Fruit fly (Drosophila melanogaster) whole organism, embryonic: Measurements from ENCODE around the gene Acbp6.
A peak's percentile ranks its signal among the peaks of the same experiment; 100 is the strongest.

ENCODE experiments used
- B-H2 ChIP-seq: fragments of 200-800 bp; sonication (Bioruptor generic); optimal IDR thresholded peaks from 2 replicates; lab custom pipeline; 2018; ENCODE audit warnings: missing biosample characterization, mild to moderate bottlenecking, missing genetic modification characterization
- CG10543 ChIP-seq: fragments of 200-800 bp; sonication (Bioruptor generic); optimal IDR thresholded peaks from 3 replicates; lab custom pipeline; 2017; ENCODE audit warnings: missing biosample characterization, mild to moderate bottlenecking, missing genetic modification characterization, moderate library complexity
- CG13287 ChIP-seq: fragments of 200-800 bp; sonication (Bioruptor generic); IDR thresholded peaks from 2 replicates; pipeline ENCODE4 v1.3.6; 2022; ENCODE audit warnings: missing biosample characterization, missing genetic modification characterization; ENCODE audit not compliant: partially characterized antibody
- CG13775 ChIP-seq: fragments of 200-800 bp; sonication (Bioruptor generic); optimal IDR thresholded peaks from 3 replicates; lab custom pipeline; 2017; ENCODE audit warnings: missing biosample characterization, mild to moderate bottlenecking, missing genetic modification characterization
- CG14441 ChIP-seq: fragments of 200-800 bp; sonication (Bioruptor generic); IDR thresholded peaks from 2 replicates; pipeline ENCODE4 v1.3.6; 2022; ENCODE audit warnings: missing biosample characterization, missing genetic modification characterization
- CG17328 ChIP-seq: fragments of 200-800 bp; sonication (Bioruptor generic); IDR thresholded peaks from 2 replicates; pipeline ENCODE4 v1.3.6; 2022; ENCODE audit warnings: missing biosample characterization, missing genetic modification characterization
- CG17829 ChIP-seq: fragments of 200-800 bp; optimal IDR thresholded peaks from 2 replicates; lab custom pipeline; 2019; ENCODE audit warnings: missing biosample characterization, mild to moderate bottlenecking, missing genetic modification characterization, moderate library complexity
- CG18619 ChIP-seq: fragments of 200-800 bp; sonication (Bioruptor generic); optimal IDR thresholded peaks from 3 replicates; lab custom pipeline; 2017; ENCODE audit warnings: missing biosample characterization, mild to moderate bottlenecking, missing genetic modification characterization
- CG2120 ChIP-seq: fragments of 200-800 bp; sonication (Bioruptor generic); optimal IDR thresholded peaks from 3 replicates; lab custom pipeline; 2016; ENCODE audit warnings: missing biosample characterization, missing genetic modification characterization
- CG2678 ChIP-seq: fragments of 200-800 bp; sonication (Bioruptor generic); optimal IDR thresholded peaks from 3 replicates; lab custom pipeline; 2019; ENCODE audit warnings: missing biosample characterization, mild to moderate bottlenecking, missing genetic modification characterization, moderate library complexity
- CG3163 ChIP-seq: fragments of 200-800 bp; sonication (Bioruptor generic); optimal IDR thresholded peaks from 3 replicates; lab custom pipeline; 2016; ENCODE audit warnings: missing biosample characterization, missing genetic modification characterization
- CG33557 ChIP-seq: fragments of 200-800 bp; sonication (Bioruptor generic); optimal IDR thresholded peaks from 2 replicates; lab custom pipeline; 2019; ENCODE audit warnings: missing biosample characterization, mild to moderate bottlenecking, missing genetic modification characterization, moderate library complexity
- CG43689 ChIP-seq: fragments of 200-800 bp; sonication (Bioruptor generic); IDR thresholded peaks from 2 replicates; pipeline ENCODE4 v1.3.6; 2022; ENCODE audit warnings: missing biosample characterization, missing genetic modification characterization
- CG7372 ChIP-seq: fragments of 200-800 bp; sonication (Bioruptor generic); IDR thresholded peaks from 2 replicates; pipeline ENCODE4 v1.3.6; 2022; ENCODE audit warnings: missing biosample characterization, missing genetic modification characterization
- CG8290 ChIP-seq, 3 experiments: fragments of 200-800 bp; sonication (Bioruptor generic); optimal IDR thresholded peaks; 2 replicates each; lab custom pipeline; 2016 to 2019; ENCODE audit warnings: missing biosample characterization in 3 of 3, missing genetic modification characterization in 3 of 3, mild to moderate bottlenecking in 2 of 3, moderate library complexity in 1 of 3
- Dll ChIP-seq: fragments of 200-800 bp; sonication (Bioruptor generic); IDR thresholded peaks from 4 replicates; pipeline ENCODE4 v1.3.6; 2022; ENCODE audit warnings: missing biosample characterization, missing genetic modification characterization; ENCODE audit not compliant: partially characterized antibody
- ERR ChIP-seq: fragments of 200-800 bp; sonication (Bioruptor generic); optimal IDR thresholded peaks from 2 replicates; lab custom pipeline; 2016; ENCODE audit warnings: missing biosample characterization, missing genetic modification characterization
- Fer2 ChIP-seq: fragments of 200-800 bp; sonication (Bioruptor generic); optimal IDR thresholded peaks from 2 replicates; lab custom pipeline; 2018; ENCODE audit warnings: missing biosample characterization, mild to moderate bottlenecking, missing genetic modification characterization, moderate library complexity
- GATAe ChIP-seq: fragments of 200-800 bp; sonication (Bioruptor generic); conservative IDR thresholded peaks from 2 replicates; pipeline ENCODE4 v1.3.6; 2022; ENCODE audit warnings: missing biosample characterization, missing genetic modification characterization
- HLH3B ChIP-seq: fragments of 200-800 bp; sonication (Bioruptor generic); IDR thresholded peaks from 2 replicates; pipeline ENCODE4 v1.3.6; 2022; ENCODE audit warnings: missing biosample characterization, missing genetic modification characterization
- HLHmδ ChIP-seq: fragments of 200-800 bp; sonication (Bioruptor generic); optimal IDR thresholded peaks from 2 replicates; lab custom pipeline; 2018; ENCODE audit warnings: missing biosample characterization, mild to moderate bottlenecking, missing genetic modification characterization, moderate library complexity
- MBD-R2 ChIP-seq: fragments of 200-800 bp; sonication (Bioruptor generic); IDR thresholded peaks from 2 replicates; pipeline ENCODE4 v1.3.6; 2022; ENCODE audit warnings: missing biosample characterization, missing genetic modification characterization
- NC2β ChIP-seq: fragments of 200-800 bp; sonication (Bioruptor generic); optimal IDR thresholded peaks from 2 replicates; lab custom pipeline; 2016; ENCODE audit warnings: missing biosample characterization, missing genetic modification characterization
- Nf-YC ChIP-seq: fragments of 200-800 bp; optimal IDR thresholded peaks from 3 replicates; lab custom pipeline; 2019; ENCODE audit warnings: missing biosample characterization, mild to moderate bottlenecking, missing genetic modification characterization, moderate library complexity
- Pdp1 ChIP-seq, 2 experiments: fragments of 200-800 bp; sonication (Bioruptor generic); optimal IDR thresholded peaks; 3 replicates each; lab custom pipeline; 2016; ENCODE audit warnings: missing biosample characterization in 2 of 2, missing genetic modification characterization in 2 of 2, mild to moderate bottlenecking in 1 of 2, moderate library complexity in 1 of 2
- TFAM ChIP-seq: fragments of 200-800 bp; sonication (Bioruptor generic); optimal IDR thresholded peaks from 2 replicates; lab custom pipeline; 2017; ENCODE audit warnings: missing biosample characterization, missing genetic modification characterization, inconsistent platforms
- Vsx1 ChIP-seq: fragments of 200-800 bp; sonication (Bioruptor generic); optimal IDR thresholded peaks from 2 replicates; lab custom pipeline; 2017; ENCODE audit warnings: missing biosample characterization, mild to moderate bottlenecking, missing genetic modification characterization, missing genetic modification reagents
- ato ChIP-seq: fragments of 200-800 bp; sonication (Bioruptor generic); IDR thresholded peaks from 2 replicates; pipeline ENCODE4 v1.3.6; 2022; ENCODE audit warnings: missing biosample characterization, missing genetic modification characterization; ENCODE audit not compliant: partially characterized antibody
- chinmo ChIP-seq: fragments of 200-800 bp; sonication (Bioruptor generic); IDR thresholded peaks from 4 replicates; pipeline ENCODE4 v1.3.6; 2022; ENCODE audit warnings: missing biosample characterization, missing genetic modification characterization; ENCODE audit not compliant: partially characterized antibody
- ci ChIP-seq: fragments of 200-800 bp; sonication (Bioruptor generic); IDR thresholded peaks from 3 replicates; pipeline ENCODE4 v1.3.6; 2022; ENCODE audit warnings: missing biosample characterization, missing genetic modification characterization
- crol ChIP-seq: fragments of 200-800 bp; sonication (Bioruptor generic); IDR thresholded peaks from 2 replicates; pipeline ENCODE4 v1.3.6; 2022; ENCODE audit warnings: missing biosample characterization, missing genetic modification characterization
- danr ChIP-seq: fragments of 200-800 bp; sonication (Bioruptor generic); IDR thresholded peaks from 2 replicates; pipeline ENCODE4 v1.3.6; 2022; ENCODE audit warnings: missing biosample characterization, missing genetic modification characterization
- dati ChIP-seq: fragments of 200-800 bp; sonication (Bioruptor generic); IDR thresholded peaks from 2 replicates; pipeline ENCODE4 v1.3.6; 2022; ENCODE audit warnings: missing biosample characterization, missing genetic modification characterization
- disco-r ChIP-seq: fragments of 200-800 bp; sonication (Bioruptor generic); optimal IDR thresholded peaks from 2 replicates; lab custom pipeline; 2016; ENCODE audit warnings: missing biosample characterization, missing genetic modification characterization
- esg ChIP-seq: fragments of 200-800 bp; sonication (Bioruptor generic); conservative IDR thresholded peaks from 2 replicates; pipeline ENCODE4 v1.3.6; 2022; ENCODE audit warnings: missing biosample characterization, missing genetic modification characterization
- exex ChIP-seq: fragments of 200-800 bp; sonication (Bioruptor generic); optimal IDR thresholded peaks from 4 replicates; lab custom pipeline; 2018; ENCODE audit warnings: missing biosample characterization, mild to moderate bottlenecking, missing genetic modification characterization, moderate library complexity
- grau ChIP-seq: fragments of 200-800 bp; optimal IDR thresholded peaks from 3 replicates; lab custom pipeline; 2019; ENCODE audit warnings: missing biosample characterization, mild to moderate bottlenecking, missing genetic modification characterization, moderate library complexity
- grn ChIP-seq: fragments of 200-800 bp; sonication (Bioruptor generic); optimal IDR thresholded peaks from 3 replicates; lab custom pipeline; 2017; ENCODE audit warnings: missing biosample characterization, missing genetic modification characterization
- gro ChIP-seq: fragments of 200-800 bp; sonication (Bioruptor generic); optimal IDR thresholded peaks from 2 replicates; lab custom pipeline; 2016; ENCODE audit warnings: missing biosample characterization, missing genetic modification characterization
- inv ChIP-seq: fragments of 200-800 bp; sonication (Bioruptor generic); IDR thresholded peaks from 2 replicates; pipeline ENCODE4 v1.3.6; 2022; ENCODE audit warnings: missing biosample characterization, missing genetic modification characterization; ENCODE audit not compliant: partially characterized antibody
- lab ChIP-seq: fragments of 200-800 bp; sonication (Bioruptor generic); optimal IDR thresholded peaks from 3 replicates; lab custom pipeline; 2017; ENCODE audit warnings: missing biosample characterization, missing genetic modification characterization, mild to moderate bottlenecking, moderate library complexity, missing genetic modification reagents
- mirr ChIP-seq: fragments of 200-800 bp; sonication (Bioruptor generic); optimal IDR thresholded peaks from 3 replicates; lab custom pipeline; 2018; ENCODE audit warnings: missing biosample characterization, mild to moderate bottlenecking, missing genetic modification characterization
- psq ChIP-seq: fragments of 200-800 bp; sonication (Bioruptor generic); optimal IDR thresholded peaks from 2 replicates; lab custom pipeline; 2017; ENCODE audit warnings: missing biosample characterization, missing genetic modification characterization
- sd ChIP-seq: fragments of 200-800 bp; sonication (Bioruptor generic); optimal IDR thresholded peaks from 3 replicates; lab custom pipeline; 2018; ENCODE audit warnings: missing biosample characterization, mild to moderate bottlenecking, missing genetic modification characterization, moderate library complexity
- sima ChIP-seq: fragments of 200-800 bp; sonication (Bioruptor generic); optimal IDR thresholded peaks from 2 replicates; lab custom pipeline; 2016; ENCODE audit warnings: missing biosample characterization, missing genetic modification characterization
- sug ChIP-seq: fragments of 200-800 bp; optimal IDR thresholded peaks from 2 replicates; lab custom pipeline; 2019; ENCODE audit warnings: missing biosample characterization, mild to moderate bottlenecking, missing genetic modification characterization, moderate library complexity
- unc-4 ChIP-seq: fragments of 200-800 bp; sonication (Bioruptor generic); IDR thresholded peaks from 2 replicates; pipeline ENCODE4 v1.3.6; 2022; ENCODE audit warnings: missing biosample characterization, missing genetic modification characterization; ENCODE audit not compliant: partially characterized antibody
- z ChIP-seq: fragments of 200-800 bp; sonication (Bioruptor generic); IDR thresholded peaks from 3 replicates; pipeline ENCODE4 v1.3.6; 2022; ENCODE audit warnings: missing biosample characterization, missing genetic modification characterization
- zen ChIP-seq: fragments of 200-800 bp; sonication (Bioruptor generic); optimal IDR thresholded peaks from 3 replicates; lab custom pipeline; 2018; ENCODE audit warnings: missing biosample characterization, mild to moderate bottlenecking, missing genetic modification characterization, moderate library complexity

Acbp6 gene

dm6 chr3L:7131447-7131983, 2.8 kb downstream of the Acbp6 start, which contains the start of gene Acbp2 (continued):
- peak; percentile 67 for TF ChIP-seq sd (tag; lab: Kevin White, UChicago)
- TF ChIP-seq grn (GFP tag; lab: Kevin White, UChicago), result peak; percentile 98
- TF ChIP-seq B-H2, result peak; percentile 20
- TF ChIP-seq NC2β (GFP tag; lab: Kevin White, UChicago), result no peak
- no peak for TF ChIP-seq danr (GFP tag; lab: Robert Waterston, UW)
- peak; percentile 25 for TF ChIP-seq lab (GFP tag; lab: Kevin White, UChicago)
- TF ChIP-seq Fer2 (tag; lab: Kevin White, UChicago), result no peak
- no peak for TF ChIP-seq CG10543 (GFP tag; lab: Kevin White, UChicago)
- TF ChIP-seq CG7372 (GFP tag; lab: Robert Waterston, UW), result no peak
- peak in 1 of 2 experiments; percentile 18 for TF ChIP-seq Pdp1 (GFP tag; optimal IDR thresholded peaks at IDR 0.05; lab: Kevin White, UChicago)
- TF ChIP-seq GATAe (GFP tag; lab: Robert Waterston, UW), result peak; percentile 66; the same call in 1 of the 2 replicates
- no peak for TF ChIP-seq CG13287 (GFP tag; lab: Robert Waterston, UW)
- TF ChIP-seq CG43689 (GFP tag; lab: Robert Waterston, UW), result no peak
- TF ChIP-seq chinmo (GFP tag; lab: Robert Waterston, UW), result peak; percentile 91
- TF ChIP-seq CG2678 (tag; lab: Kevin White, UChicago), result peak; percentile 3
- peak; percentile 63 for TF ChIP-seq mirr (GFP tag; lab: Kevin White, UChicago)
- peak; percentile 100 for TF ChIP-seq sug (tag; lab: Kevin White, UChicago)
- no peak for TF ChIP-seq CG3163 (GFP tag; lab: Kevin White, UChicago)
- TF ChIP-seq CG13775 (GFP tag; lab: Kevin White, UChicago), result no peak
- peak; percentile 44; the same call in 1 of the 3 replicates for TF ChIP-seq ci (GFP tag; lab: Robert Waterston, UW)
- TF ChIP-seq disco-r (GFP tag; lab: Kevin White, UChicago), result no peak
- no peak for TF ChIP-seq grau (tag; lab: Kevin White, UChicago)
- TF ChIP-seq exex (tag; lab: Kevin White, UChicago), result peak; percentile 83
- no peak for TF ChIP-seq CG18619 (GFP tag; lab: Kevin White, UChicago)
- TF ChIP-seq, all 482 proteins: peak for 22

dm6 chr3L:7132593-7132992, 3.9 kb downstream of the Acbp6 start:
- peak; percentile 24 for TF ChIP-seq Vsx1
- TF ChIP-seq lab (GFP tag; lab: Kevin White, UChicago), result peak; percentile 52
- TF ChIP-seq CG8290 (GFP tag; optimal IDR thresholded peaks at IDR 0.05; lab: Kevin White, UChicago), result no peak
- peak in 1 of 2 experiments; percentile 5 for TF ChIP-seq CG8290 (tag; optimal IDR thresholded peaks at IDR 0.05; lab: Kevin White, UChicago)
- TF ChIP-seq MBD-R2 (GFP tag; lab: Robert Waterston, UW), result no peak
- peak; percentile 16 for TF ChIP-seq zen (tag; lab: Kevin White, UChicago)
- TF ChIP-seq ato (GFP tag; lab: Robert Waterston, UW), result no peak
- no peak for TF ChIP-seq ERR (GFP tag; lab: Kevin White, UChicago)
- no peak for TF ChIP-seq Nf-YC
- TF ChIP-seq psq (GFP tag; lab: Kevin White, UChicago), result no peak
- no peak for TF ChIP-seq HLHmδ (GFP tag; lab: Kevin White, UChicago)
- TF ChIP-seq CG33557 (GFP tag; lab: Kevin White, UChicago), result no peak
- TF ChIP-seq CG17829 (tag; lab: Kevin White, UChicago), result no peak
- TF ChIP-seq gro (GFP tag; lab: Kevin White, UChicago), result peak; percentile 41
- no peak for TF ChIP-seq dati (GFP tag; lab: Robert Waterston, UW)
- no peak for TF ChIP-seq inv (GFP tag; lab: Robert Waterston, UW)
- TF ChIP-seq crol (GFP tag; lab: Robert Waterston, UW), result no peak
- TF ChIP-seq CG14441 (GFP tag; lab: Robert Waterston, UW), result no peak
- TF ChIP-seq esg (GFP tag; lab: Robert Waterston, UW), result no peak
- no peak for TF ChIP-seq Dll (GFP tag; lab: Robert Waterston, UW)
- no peak for TF ChIP-seq TFAM (GFP tag; lab: Kevin White, UChicago)
- peak; percentile 23 for TF ChIP-seq CG2120 (GFP tag; lab: Kevin White, UChicago)
- TF ChIP-seq z (GFP tag; lab: Robert Waterston, UW), result no peak
- TF ChIP-seq HLH3B (GFP tag; lab: Robert Waterston, UW), result no peak
- no peak for TF ChIP-seq sima (GFP tag; lab: Kevin White, UChicago)
- no peak for TF ChIP-seq CG17328
- no peak for TF ChIP-seq unc-4 (GFP tag; lab: Robert Waterston, UW)
